Worm (Caenorhabditis elegans) whole organism, L4 larva: Measurements from ENCODE around the gene T11B7.1.

Source experiments
- F49E8.2 ChIP-seq: sonication (generic microtip); optimal IDR thresholded peaks from 2 replicates; lab custom pipeline; 2016; ENCODE audit warnings: missing compliant biosample characterization, mild to moderate bottlenecking, missing genetic modification characterization, borderline replicate concordance
- nhr-237 ChIP-seq: sonication (generic microtip); optimal IDR thresholded peaks from 2 replicates; lab custom pipeline; 2017; ENCODE audit warnings: missing biosample characterization, missing genetic modification characterization
- nhr-25 ChIP-seq: sonication (generic microtip); optimal IDR thresholded peaks from 2 replicates; lab custom pipeline; 2017; ENCODE audit warnings: missing genetic modification characterization, mild to moderate bottlenecking, missing compliant biosample characterization, antibody characterized with exemption, moderate library complexity, borderline replicate concordance; ENCODE audit not compliant: insufficient read depth
- pha-4 ChIP-seq, 2 experiments: fragments of 150-350 bp in 1 of 2; fragments of 200-800 bp in 1 of 2; sonication (Bioruptor generic) in 1 of 2; IDR thresholded peaks in 1 of 2; optimal IDR thresholded peaks in 1 of 2; 2 replicates each; pipeline versions ENCODE4 v1.3.6 to Lab custom; 2014 to 2022; ENCODE audit warnings: missing genetic modification characterization in 2 of 2, missing genetic modification reagents in 2 of 2, missing biosample characterization in 1 of 2, missing compliant biosample characterization in 1 of 2

DNA sequence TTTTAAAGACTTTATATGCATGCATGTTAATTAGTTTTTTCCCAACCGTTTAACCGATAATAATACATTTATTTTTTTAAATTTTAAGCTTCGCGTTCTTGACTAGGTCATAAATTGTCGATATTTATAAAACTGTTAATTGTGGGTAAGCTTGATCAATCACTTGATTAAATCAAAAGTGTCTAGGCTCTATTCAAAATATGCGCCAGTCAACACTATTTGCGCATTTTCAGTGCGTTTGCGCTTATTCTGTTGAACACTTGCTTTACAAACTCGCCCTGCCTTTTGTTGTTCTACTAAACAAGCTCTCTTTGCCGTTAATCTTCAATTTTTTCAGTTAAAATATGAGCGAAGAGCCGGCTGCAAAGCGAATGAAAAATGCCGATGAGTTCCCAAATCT is 50.6 kb downstream of the T11B7.1 start, which contains the start of gene spr-2:
- no peak for TF ChIP-seq F49E8.2 (tag; lab: Kevin White, UChicago)
- TF ChIP-seq pha-4 (GFP tag; IDR thresholded peaks at IDR 0.05; lab: Robert Waterston, UW): 0 out of 2 replicates have a peak, but pooled peaks have one; percentile 35
- peak; percentile 61 for TF ChIP-seq pha-4 (tag; optimal IDR thresholded peaks at IDR 0.05; lab: Kevin White, UChicago)
- TF ChIP-seq nhr-25 (tag; lab: Kevin White, UChicago): no peak
- no peak for TF ChIP-seq nhr-237 (tag; lab: Kevin White, UChicago)
